Fruit fly (Drosophila melanogaster) Kc167 (cell line): ENCODE data around the gene p38a.

ENCODE experiments used
- Myc ChIP-seq: fragments of >200 bp; optimal IDR thresholded peaks from 2 replicates; lab custom pipeline; 2017; ENCODE audit warnings: missing external identifiers
- Sin3A ChIP-seq: fragments of >200 bp; optimal IDR thresholded peaks from 2 replicates; lab custom pipeline; 2018; ENCODE audit warnings: missing external identifiers
- h ChIP-seq: fragments of >200 bp; optimal IDR thresholded peaks from 3 replicates; lab custom pipeline; 2018; ENCODE audit warnings: missing external identifiers
- insv ChIP-seq: fragments of >200 bp; optimal IDR thresholded peaks from 3 replicates; lab custom pipeline; 2018; ENCODE audit warnings: missing external identifiers
- psq ChIP-seq: fragments of >200 bp; optimal IDR thresholded peaks from 2 replicates; lab custom pipeline; 2017; ENCODE audit warnings: missing external identifiers
- ttk ChIP-seq: sonication (Bioruptor generic); optimal IDR thresholded peaks from 2 replicates; lab custom pipeline; 2017; ENCODE audit warnings: missing external identifiers

- TF ChIP-seq insv (no peak), ttk (lab: Kevin White, UChicago) (no peak), h (lab: Kevin White, UChicago) (no peak), psq (lab: Kevin White, UChicago) (no peak), Sin3A (lab: Kevin White, UChicago) (no peak), Myc (lab: Kevin White, UChicago) (no peak)
Measured at dm6 chr3R:24112320-24113069, 39.6 kb downstream of the p38a start, which contains the start of gene CG13605.
